Worm (Caenorhabditis elegans) whole organism, midembryonic: ENCODE results near the gene B0281.6.
"Not testable (repeated sequence)": the region's sequence is repeated elsewhere in the genome, so short reads cannot be mapped to it uniquely, and the experiment has no call there.

Experiments
- T22C8.4 ChIP-seq: fragments of 200-800 bp; sonication (Bioruptor generic); IDR thresholded peaks from 2 replicates; pipeline ENCODE4 v1.3.6; 2022; ENCODE audit warnings: missing genetic modification characterization, missing compliant biosample characterization
- cog-1 ChIP-seq: sonication (generic microtip); optimal IDR thresholded peaks from 2 replicates; lab custom pipeline; 2016; ENCODE audit warnings: missing genetic modification characterization, missing compliant biosample characterization
- flt-1 ChIP-seq: fragments of 200-800 bp; sonication (Bioruptor generic); IDR thresholded peaks from 2 replicates; pipeline ENCODE4 v1.3.6; 2022; ENCODE audit warnings: missing genetic modification characterization, missing compliant biosample characterization
- klf-2 ChIP-seq: fragments of 200-800 bp; sonication (Bioruptor generic); conservative IDR thresholded peaks from 2 replicates; pipeline ENCODE4 v1.3.6; 2022; ENCODE audit warnings: missing genetic modification reagents, missing genetic modification characterization, missing compliant biosample characterization
- med-1 ChIP-seq: sonication (generic microtip); optimal IDR thresholded peaks from 2 replicates; lab custom pipeline; 2017; ENCODE audit warnings: missing genetic modification characterization, mild to moderate bottlenecking, missing compliant biosample characterization, antibody characterized with exemption, missing genetic modification reagents; ENCODE audit not compliant: insufficient read depth
- ref-1 ChIP-seq: fragments of 200-800 bp; sonication (Bioruptor generic); conservative IDR thresholded peaks from 2 replicates; pipeline ENCODE4 v1.3.6; 2022; ENCODE audit warnings: missing genetic modification reagents, missing genetic modification characterization, missing compliant biosample characterization
- tab-1 ChIP-seq: fragments of 200-800 bp; sonication (Bioruptor generic); IDR thresholded peaks from 2 replicates; pipeline ENCODE4 v1.3.6; 2022; ENCODE audit warnings: missing genetic modification characterization, missing compliant biosample characterization
- ztf-23 ChIP-seq: fragments of 200-800 bp; sonication (Bioruptor generic); IDR thresholded peaks from 2 replicates; pipeline ENCODE4 v1.3.6; 2022; ENCODE audit warnings: missing genetic modification reagents, missing genetic modification characterization, missing compliant biosample characterization
- ztf-29 ChIP-seq: fragments of 200-800 bp; sonication (Bioruptor generic); IDR thresholded peaks from 2 replicates; pipeline ENCODE4 v1.3.6; 2022; ENCODE audit warnings: missing genetic modification reagents, missing genetic modification characterization, missing compliant biosample characterization

Gene B0281.6

ce11 chrII:2295817-2296315 is 6.4 kb downstream of the B0281.6 start, which contains the start of gene fbxc-25:
Gene fbxc-25, minus strand, starts transcription at chrII:2296265.
- no peak for TF ChIP-seq ztf-23 (GFP tag; lab: Robert Waterston, UW)
- no peak for TF ChIP-seq ref-1 (GFP tag; lab: Robert Waterston, UW)
- no peak for TF ChIP-seq T22C8.4
- TF ChIP-seq med-1 (GFP tag; lab: Kevin White, UChicago), result no peak
- no peak for TF ChIP-seq klf-2 (GFP tag; lab: Robert Waterston, UW)
- TF ChIP-seq ztf-29 (GFP tag; lab: Robert Waterston, UW), result no peak
- no peak for TF ChIP-seq flt-1
- no peak for TF ChIP-seq tab-1 (GFP tag; lab: Robert Waterston, UW)
- TF ChIP-seq cog-1, result no peak

ce11 chrII:2292549-2292948 is 9.7 kb downstream of the B0281.6 start:
- no peak for TF ChIP-seq cog-1
- TF ChIP-seq tab-1 (GFP tag; lab: Robert Waterston, UW), result no peak
- TF ChIP-seq med-1 (GFP tag; lab: Kevin White, UChicago), result no peak
- no peak for TF ChIP-seq T22C8.4
- TF ChIP-seq ztf-29 (GFP tag; lab: Robert Waterston, UW), result no peak
- no peak for TF ChIP-seq klf-2 (GFP tag; lab: Robert Waterston, UW)
- TF ChIP-seq ref-1 (GFP tag; lab: Robert Waterston, UW), result no peak
- TF ChIP-seq flt-1, result no peak
- TF ChIP-seq ztf-23 (GFP tag; lab: Robert Waterston, UW), result no peak

DNA sequence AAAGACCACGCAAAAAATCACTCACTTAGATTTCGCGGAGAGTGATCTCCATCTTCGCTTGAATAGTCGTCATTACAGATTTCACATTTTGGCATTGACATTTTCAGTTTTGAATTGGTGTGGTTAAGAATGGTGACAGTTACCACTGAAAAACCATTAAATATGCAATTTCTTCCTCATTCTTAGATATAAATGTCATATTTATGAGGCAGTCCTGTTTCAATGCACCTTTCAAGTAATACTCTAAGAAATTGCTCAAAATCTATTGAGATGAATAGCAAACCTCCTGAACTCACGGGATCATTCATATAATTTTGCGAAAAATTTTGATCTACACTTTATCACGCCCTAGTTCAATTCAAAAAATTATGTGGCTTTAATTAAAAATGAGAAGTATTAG is 10.2 kb downstream of the B0281.6 start, which contains the start of gene K09F6.7:
Gene K09F6.7 (minus strand): TSS at position 101 of the 400 bp plus-strand sequence.
- TF ChIP-seq T22C8.4, result no peak
- no peak for TF ChIP-seq ref-1 (GFP tag; lab: Robert Waterston, UW)
- no peak for TF ChIP-seq ztf-23 (GFP tag; lab: Robert Waterston, UW)
- no peak for TF ChIP-seq ztf-29 (GFP tag; lab: Robert Waterston, UW)
- no peak for TF ChIP-seq cog-1
- no peak for TF ChIP-seq flt-1
- TF ChIP-seq klf-2 (GFP tag; lab: Robert Waterston, UW), result no peak
- TF ChIP-seq tab-1 (GFP tag; lab: Robert Waterston, UW), result no peak
- TF ChIP-seq med-1 (GFP tag; lab: Kevin White, UChicago), result no peak

DNA sequence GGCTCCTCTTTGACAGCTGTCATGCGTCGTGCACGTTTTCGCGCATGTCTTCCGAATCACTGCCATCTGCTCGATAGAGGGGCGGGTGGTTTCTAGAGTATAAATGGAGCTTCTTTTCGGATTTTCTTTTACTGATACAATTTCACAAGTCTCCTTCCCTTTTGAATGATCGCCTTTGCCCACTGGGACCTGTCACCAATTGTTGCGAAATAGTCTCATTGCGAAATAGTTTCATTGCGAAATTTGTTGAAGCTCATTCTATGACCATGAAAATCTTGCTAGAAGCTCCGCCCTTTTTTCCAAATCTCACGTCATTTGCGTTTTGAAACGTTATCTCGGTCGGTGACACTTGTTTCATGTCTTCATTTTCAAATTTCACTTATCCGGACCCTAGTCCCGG is 12.8 kb downstream of the B0281.6 start:
- TF ChIP-seq ztf-29 (GFP tag; lab: Robert Waterston, UW) (no peak), ref-1 (GFP tag; lab: Robert Waterston, UW) (no peak), klf-2 (GFP tag; lab: Robert Waterston, UW) (no peak), flt-1 (no peak), tab-1 (GFP tag; lab: Robert Waterston, UW) (no peak), ztf-23 (GFP tag; lab: Robert Waterston, UW) (no peak), med-1 (GFP tag; lab: Kevin White, UChicago) (no peak), T22C8.4 (no peak), cog-1 (no peak)

- no peak for TF ChIP-seq ztf-23 (GFP tag; lab: Robert Waterston, UW)
- no peak for TF ChIP-seq klf-2 (GFP tag; lab: Robert Waterston, UW)
- no peak for TF ChIP-seq tab-1 (GFP tag; lab: Robert Waterston, UW)
- TF ChIP-seq cog-1, result no peak
- no peak for TF ChIP-seq flt-1
- TF ChIP-seq ref-1 (GFP tag; lab: Robert Waterston, UW), result no peak
- no peak for TF ChIP-seq T22C8.4
- no peak for TF ChIP-seq ztf-29 (GFP tag; lab: Robert Waterston, UW)
- no peak for TF ChIP-seq med-1 (GFP tag; lab: Kevin White, UChicago)
Observed at ce11 chrII:2288798-2289197, 13.4 kb downstream of the B0281.6 start, which contains the start of the genes K09F6.10 and K09F6.13. Gene K09F6.10, minus strand, starts transcription at chrII:2288883. Gene K09F6.13, plus strand, starts transcription at chrII:2289114.

- TF ChIP-seq ref-1 (GFP tag; lab: Robert Waterston, UW) (no peak), T22C8.4 (no peak), flt-1 (no peak), klf-2 (GFP tag; lab: Robert Waterston, UW) (no peak), ztf-29 (GFP tag; lab: Robert Waterston, UW) (no peak), ztf-23 (GFP tag; lab: Robert Waterston, UW) (no peak), cog-1 (no peak), med-1 (GFP tag; lab: Kevin White, UChicago) (no peak), tab-1 (GFP tag; lab: Robert Waterston, UW) (no peak)
Observed at ce11 chrII:2284703-2285102, 17.5 kb downstream of the B0281.6 start.

DNA sequence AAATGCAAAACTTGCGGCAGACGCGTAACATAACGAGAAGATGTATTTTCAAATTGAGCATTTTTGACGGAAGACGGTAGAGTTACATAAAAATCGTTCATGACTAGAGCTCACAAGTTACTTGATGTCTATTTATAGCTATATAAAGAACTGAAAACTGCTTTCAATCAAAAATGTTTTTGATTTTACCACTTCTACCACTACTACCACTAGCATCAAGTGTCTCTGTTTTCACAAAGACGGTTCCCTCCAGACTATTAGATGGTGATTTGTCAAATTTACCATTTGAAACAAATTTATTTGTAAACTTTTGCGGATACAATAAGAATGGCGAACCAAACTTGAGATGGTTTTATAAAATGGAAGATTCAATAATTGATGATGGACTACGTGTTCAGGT is 19.6 kb downstream of the B0281.6 start, which contains the start of gene K09F6.9:
Gene K09F6.9 (minus strand): TSS at position 101 of the 400 bp plus-strand sequence.
- not testable (repeated sequence) for TF ChIP-seq med-1 (GFP tag; lab: Kevin White, UChicago); ref-1 (GFP tag; lab: Robert Waterston, UW); cog-1

DNA sequence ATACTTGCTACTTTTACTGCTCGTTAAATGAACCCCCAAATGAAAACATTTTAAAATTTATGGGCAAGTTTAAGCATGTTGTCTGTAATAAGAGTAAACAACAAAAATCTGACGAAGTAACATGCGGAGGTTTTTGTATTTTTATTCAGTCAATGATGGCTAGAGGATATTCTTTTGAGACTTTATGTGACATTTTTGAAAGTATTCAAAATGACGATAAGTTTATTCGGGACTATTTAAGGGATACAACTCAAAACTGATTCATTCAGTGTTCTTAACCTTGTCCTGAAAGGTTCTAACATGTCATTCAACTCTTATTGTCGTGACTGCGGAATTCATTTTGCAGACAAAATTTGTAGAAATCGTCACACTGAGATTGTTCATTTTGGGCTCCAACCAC is 22.4 kb downstream of the B0281.6 start, which contains the start of gene K09F6.11:
Gene K09F6.11 (plus strand): TSS at position 301 of the 400 bp plus-strand sequence.
- TF ChIP-seq klf-2 (GFP tag; lab: Robert Waterston, UW) (no peak), T22C8.4 (no peak), ztf-29 (GFP tag; lab: Robert Waterston, UW) (no peak), ref-1 (GFP tag; lab: Robert Waterston, UW) (no peak), flt-1 (no peak), tab-1 (GFP tag; lab: Robert Waterston, UW) (no peak), ztf-23 (GFP tag; lab: Robert Waterston, UW) (no peak), med-1 (GFP tag; lab: Kevin White, UChicago) (no peak), cog-1 (no peak)

- no peak for TF ChIP-seq T22C8.4
- TF ChIP-seq klf-2 (GFP tag; lab: Robert Waterston, UW), result no peak
- TF ChIP-seq tab-1 (GFP tag; lab: Robert Waterston, UW), result no peak
- TF ChIP-seq ztf-23 (GFP tag; lab: Robert Waterston, UW), result no peak
- no peak for TF ChIP-seq flt-1
- no peak for TF ChIP-seq cog-1
- TF ChIP-seq ztf-29 (GFP tag; lab: Robert Waterston, UW), result no peak
- TF ChIP-seq med-1 (GFP tag; lab: Kevin White, UChicago), result no peak
- TF ChIP-seq ref-1 (GFP tag; lab: Robert Waterston, UW), result no peak
Observed at ce11 chrII:2279263-2279662, 23.0 kb downstream of the B0281.6 start, which contains the start of gene K09F6.6. Gene K09F6.6, minus strand, starts transcription at chrII:2279305.
